Worm (Caenorhabditis elegans) whole organism, L1 larva: ENCODE results near the gene srbc-78.

Experiments
- C34B4.2 ChIP-seq: sonication (generic microtip); optimal IDR thresholded peaks from 2 replicates; lab custom pipeline; 2017; ENCODE audit warnings: mild to moderate bottlenecking, missing genetic modification characterization, missing compliant biosample characterization
- Y116A8C.19 ChIP-seq: sonication (generic microtip); optimal IDR thresholded peaks from 2 replicates; lab custom pipeline; 2016; ENCODE audit warnings: missing compliant biosample characterization, missing genetic modification characterization, borderline replicate concordance
- ama-1 ChIP-seq: fragments of 150-350 bp; optimal IDR thresholded peaks from 2 replicates; lab custom pipeline; 2014
- dsc-1 ChIP-seq: sonication (generic microtip); optimal IDR thresholded peaks from 2 replicates; lab custom pipeline; 2016; ENCODE audit warnings: mild to moderate bottlenecking, missing genetic modification characterization, missing compliant biosample characterization
- elt-2 ChIP-seq: sonication (generic microtip); optimal IDR thresholded peaks from 2 replicates; lab custom pipeline; 2016; ENCODE audit warnings: missing genetic modification characterization, mild to moderate bottlenecking, inconsistent platforms, missing compliant biosample characterization, missing genetic modification reagents
- hlh-17 ChIP-seq: fragments of 200-800 bp; sonication (Bioruptor generic); optimal IDR thresholded peaks from 2 replicates; lab custom pipeline; 2018; ENCODE audit warnings: missing genetic modification characterization, mild to moderate bottlenecking, missing compliant biosample characterization, moderate library complexity, borderline replicate concordance
- lin-14 ChIP-seq: fragments of 200-800 bp; sonication (Bioruptor generic); optimal IDR thresholded peaks from 2 replicates; lab custom pipeline; 2018; ENCODE audit warnings: mild to moderate bottlenecking, missing genetic modification characterization, moderate library complexity, missing compliant biosample characterization
- lin-15B ChIP-seq: fragments of 150-350 bp; sonication (generic microtip); optimal IDR thresholded peaks from 3 replicates; lab custom pipeline; 2014; ENCODE audit warnings: missing biosample characterization, missing genetic modification characterization
- lin-39 ChIP-seq: fragments of 150-350 bp; optimal IDR thresholded peaks from 2 replicates; lab custom pipeline; 2014; ENCODE audit warnings: missing biosample characterization, missing genetic modification reagents, missing genetic modification characterization
- mdl-1 ChIP-seq, 2 experiments: fragments of 150-350 bp; optimal IDR thresholded peaks; 2 replicates each; lab custom pipeline; 2014 to 2017; ENCODE audit warnings: missing biosample characterization in 2 of 2, missing genetic modification characterization in 2 of 2, inconsistent platforms in 1 of 2
- nhr-76 ChIP-seq: sonication (generic microtip); optimal IDR thresholded peaks from 2 replicates; lab custom pipeline; 2017; ENCODE audit warnings: missing biosample characterization, missing genetic modification characterization
- skn-1 ChIP-seq: fragments of 150-350 bp; optimal IDR thresholded peaks from 2 replicates; lab custom pipeline; 2014; ENCODE audit warnings: missing biosample characterization, missing genetic modification characterization
- snpc-4 ChIP-seq: fragments of 150-350 bp; optimal IDR thresholded peaks from 2 replicates; lab custom pipeline; 2014; ENCODE audit warnings: missing biosample characterization, missing genetic modification characterization
- unc-86 ChIP-seq: sonication (generic microtip); optimal IDR thresholded peaks from 2 replicates; lab custom pipeline; 2016; ENCODE audit warnings: missing genetic modification characterization, missing compliant biosample characterization

ce11 chrV:20509427-20509826 is 20.4 kb upstream of the srbc-78 start:
- TF ChIP-seq lin-15B (tag; lab: Kevin White, UChicago) (no peak), elt-2 (tag; lab: Kevin White, UChicago) (no peak), mdl-1 (tag; optimal IDR thresholded peaks at IDR 0.05; lab: Kevin White, UChicago) (no peak), Y116A8C.19 (tag; lab: Kevin White, UChicago) (no peak), unc-86 (tag; lab: Kevin White, UChicago) (no peak), lin-39 (tag; lab: Kevin White, UChicago) (no peak), skn-1 (tag; lab: Kevin White, UChicago) (no peak), lin-14 (GFP tag; lab: Kevin White, UChicago) (no peak), snpc-4 (tag; lab: Kevin White, UChicago) (no peak), C34B4.2 (no peak), hlh-17 (GFP tag; lab: Kevin White, UChicago) (no peak), nhr-76 (tag; lab: Kevin White, UChicago) (no peak), dsc-1 (no peak), ama-1 (lab: Kevin White, UChicago) (no peak)
